Fruit fly (Drosophila melanogaster) whole organism, embryonic: ENCODE data around the gene CG33111.
A peak's percentile ranks its signal among the peaks of the same experiment; 100 is the strongest.
"Not testable (repeated sequence)": the region's sequence is repeated elsewhere in the genome, so short reads cannot be mapped to it uniquely, and the experiment has no call there.

Experiments
- ATbp ChIP-seq: fragments of 200-800 bp; sonication (Bioruptor generic); optimal IDR thresholded peaks from 2 replicates; lab custom pipeline; 2017; ENCODE audit warnings: missing biosample characterization, mild to moderate bottlenecking, missing genetic modification characterization, missing genetic modification reagents
- Antp ChIP-seq: fragments of 200-800 bp; sonication (Bioruptor generic); optimal IDR thresholded peaks from 3 replicates; lab custom pipeline; 2016; ENCODE audit warnings: missing biosample characterization, missing genetic modification characterization
- Atf3 ChIP-seq: fragments of 200-800 bp; sonication (Bioruptor generic); optimal IDR thresholded peaks from 3 replicates; lab custom pipeline; 2016; ENCODE audit warnings: missing biosample characterization, missing genetic modification characterization
- Blimp-1 ChIP-seq: fragments of 200-800 bp; sonication (Bioruptor generic); optimal IDR thresholded peaks from 3 replicates; lab custom pipeline; 2018; ENCODE audit warnings: missing biosample characterization, missing genetic modification characterization, mild to moderate bottlenecking, moderate library complexity, missing genetic modification reagents
- CG11456 ChIP-seq: fragments of 200-800 bp; sonication (Bioruptor generic); IDR thresholded peaks from 3 replicates; pipeline ENCODE4 v1.3.6; 2022; ENCODE audit warnings: missing biosample characterization, missing genetic modification characterization
- CG12769 ChIP-seq: fragments of 200-800 bp; sonication (Bioruptor generic); optimal IDR thresholded peaks from 2 replicates; lab custom pipeline; 2019; ENCODE audit warnings: missing biosample characterization, mild to moderate bottlenecking, missing genetic modification characterization, moderate library complexity
- CG12942 ChIP-seq: fragments of 200-800 bp; sonication (Bioruptor generic); optimal IDR thresholded peaks from 3 replicates; lab custom pipeline; 2016; ENCODE audit warnings: missing biosample characterization, missing genetic modification characterization
- CG13894 ChIP-seq: fragments of 200-800 bp; sonication (Bioruptor generic); optimal IDR thresholded peaks from 3 replicates; lab custom pipeline; 2018; ENCODE audit warnings: missing biosample characterization, mild to moderate bottlenecking, missing genetic modification characterization, moderate library complexity
- CG15514 ChIP-seq: fragments of 200-800 bp; sonication (Bioruptor generic); optimal IDR thresholded peaks from 3 replicates; lab custom pipeline; 2017; ENCODE audit warnings: missing biosample characterization, missing genetic modification characterization, mild to moderate bottlenecking, moderate library complexity, missing genetic modification reagents
- CG1602 ChIP-seq: fragments of 200-800 bp; sonication (Bioruptor generic); optimal IDR thresholded peaks from 3 replicates; lab custom pipeline; 2016; ENCODE audit warnings: missing biosample characterization, missing genetic modification characterization
- CG16779 ChIP-seq: fragments of 200-800 bp; sonication (Bioruptor generic); IDR thresholded peaks from 2 replicates; pipeline ENCODE4 v1.3.6; 2022; ENCODE audit warnings: missing biosample characterization, missing genetic modification characterization
- CG16863 ChIP-seq: fragments of 200-800 bp; sonication (Bioruptor generic); optimal IDR thresholded peaks from 3 replicates; lab custom pipeline; 2016; ENCODE audit warnings: missing biosample characterization, missing genetic modification characterization
- CG17385 ChIP-seq: fragments of 200-800 bp; sonication (Bioruptor generic); optimal IDR thresholded peaks from 3 replicates; lab custom pipeline; 2018; ENCODE audit warnings: missing biosample characterization, mild to moderate bottlenecking, missing genetic modification characterization
- CG17612 ChIP-seq: fragments of 200-800 bp; sonication (Bioruptor generic); IDR thresholded peaks from 2 replicates; pipeline ENCODE4 v1.3.6; 2022; ENCODE audit warnings: missing biosample characterization, missing genetic modification characterization
- CG2199 ChIP-seq: fragments of 200-800 bp; sonication (Bioruptor generic); IDR thresholded peaks from 3 replicates; pipeline ENCODE4 v1.3.6; 2022; ENCODE audit warnings: missing biosample characterization, missing genetic modification characterization
- CG32767 ChIP-seq: fragments of 200-800 bp; sonication (Bioruptor generic); IDR thresholded peaks from 2 replicates; pipeline ENCODE4 v1.3.6; 2022; ENCODE audit warnings: missing biosample characterization, missing genetic modification characterization
- CG3407 ChIP-seq: fragments of 200-800 bp; sonication (Bioruptor generic); optimal IDR thresholded peaks from 2 replicates; lab custom pipeline; 2018; ENCODE audit warnings: missing biosample characterization, mild to moderate bottlenecking, missing genetic modification characterization
- CG3847 ChIP-seq: fragments of 200-800 bp; sonication (Bioruptor generic); IDR thresholded peaks from 2 replicates; pipeline ENCODE4 v1.3.6; 2022; ENCODE audit warnings: missing biosample characterization, missing genetic modification characterization
- CG4707 ChIP-seq: fragments of 200-800 bp; sonication (Bioruptor generic); optimal IDR thresholded peaks from 2 replicates; lab custom pipeline; 2018; ENCODE audit warnings: missing biosample characterization, mild to moderate bottlenecking, missing genetic modification characterization, moderate library complexity
- CG9932 ChIP-seq: fragments of 200-800 bp; sonication (Bioruptor generic); IDR thresholded peaks from 2 replicates; pipeline ENCODE4 v1.3.6; 2022; ENCODE audit warnings: missing biosample characterization, missing genetic modification characterization
- Dek ChIP-seq: fragments of 200-800 bp; sonication (Bioruptor generic); optimal IDR thresholded peaks from 3 replicates; lab custom pipeline; 2019; ENCODE audit warnings: missing biosample characterization, mild to moderate bottlenecking, missing genetic modification characterization, moderate library complexity
- Drgx ChIP-seq: fragments of 200-800 bp; sonication (Bioruptor generic); IDR thresholded peaks from 2 replicates; pipeline ENCODE4 v1.3.6; 2022; ENCODE audit warnings: missing biosample characterization, missing genetic modification characterization
- Ets65A ChIP-seq: fragments of 200-800 bp; sonication (Bioruptor generic); peaks from one replicate; lab custom pipeline; 2016; ENCODE audit warnings: missing biosample characterization, missing genetic modification characterization
- Ets97D ChIP-seq: fragments of 200-800 bp; sonication (Bioruptor generic); optimal IDR thresholded peaks from 3 replicates; lab custom pipeline; 2016; ENCODE audit warnings: missing biosample characterization, missing genetic modification characterization
- Hr78 ChIP-seq, 2 experiments: fragments of 200-800 bp in 1 of 2; fragments of >200 bp in 1 of 2; sonication (Bioruptor generic) in 1 of 2; optimal IDR thresholded peaks; 2 replicates each; lab custom pipeline; 2017 to 2019; ENCODE audit warnings: missing biosample characterization in 2 of 2, missing genetic modification characterization in 2 of 2, mild to moderate bottlenecking in 1 of 2, moderate library complexity in 1 of 2
- Jarid2 ChIP-seq: fragments of 200-800 bp; sonication (Bioruptor generic); optimal IDR thresholded peaks from 3 replicates; lab custom pipeline; 2017; ENCODE audit warnings: mild to moderate bottlenecking, missing biosample characterization, missing genetic modification reagents, missing genetic modification characterization
- NC2β ChIP-seq: fragments of 200-800 bp; sonication (Bioruptor generic); optimal IDR thresholded peaks from 2 replicates; lab custom pipeline; 2016; ENCODE audit warnings: missing biosample characterization, missing genetic modification characterization
- Neu2 ChIP-seq: fragments of 200-800 bp; sonication (Bioruptor generic); optimal IDR thresholded peaks from 3 replicates; lab custom pipeline; 2016; ENCODE audit warnings: missing biosample characterization, missing genetic modification characterization, borderline replicate concordance
- Ssrp ChIP-seq: fragments of 200-800 bp; sonication (Bioruptor generic); optimal IDR thresholded peaks from 2 replicates; lab custom pipeline; 2018; ENCODE audit warnings: missing biosample characterization, mild to moderate bottlenecking, missing genetic modification characterization, moderate library complexity
- Xrp1 ChIP-seq: fragments of 200-800 bp; sonication (Bioruptor generic); IDR thresholded peaks from 2 replicates; pipeline ENCODE4 v1.3.6; 2022; ENCODE audit warnings: missing biosample characterization, missing genetic modification characterization
- ato ChIP-seq: fragments of 200-800 bp; sonication (Bioruptor generic); IDR thresholded peaks from 2 replicates; pipeline ENCODE4 v1.3.6; 2022; ENCODE audit warnings: missing biosample characterization, missing genetic modification characterization; ENCODE audit not compliant: partially characterized antibody
- chm ChIP-seq: fragments of 200-800 bp; sonication (Bioruptor generic); IDR thresholded peaks from 2 replicates; pipeline ENCODE4 v1.3.6; 2022; ENCODE audit warnings: missing biosample characterization, missing genetic modification characterization
- dimm ChIP-seq: fragments of 200-800 bp; sonication (Bioruptor generic); IDR thresholded peaks from 2 replicates; pipeline ENCODE4 v1.3.6; 2022; ENCODE audit warnings: missing biosample characterization, missing genetic modification characterization
- disco-r ChIP-seq: fragments of 200-800 bp; sonication (Bioruptor generic); optimal IDR thresholded peaks from 2 replicates; lab custom pipeline; 2016; ENCODE audit warnings: missing biosample characterization, missing genetic modification characterization
- exex ChIP-seq: fragments of 200-800 bp; sonication (Bioruptor generic); optimal IDR thresholded peaks from 4 replicates; lab custom pipeline; 2018; ENCODE audit warnings: missing biosample characterization, mild to moderate bottlenecking, missing genetic modification characterization, moderate library complexity
- eyg ChIP-seq: fragments of 200-800 bp; sonication (Bioruptor generic); optimal IDR thresholded peaks from 3 replicates; lab custom pipeline; 2016; ENCODE audit warnings: missing biosample characterization, missing genetic modification characterization
- fd64A ChIP-seq: fragments of 200-800 bp; sonication (Bioruptor generic); optimal IDR thresholded peaks from 3 replicates; lab custom pipeline; 2018; ENCODE audit warnings: missing biosample characterization, mild to moderate bottlenecking, missing genetic modification characterization
- ftz-f1 ChIP-seq: fragments of 200-800 bp; sonication (Bioruptor generic); optimal IDR thresholded peaks from 2 replicates; lab custom pipeline; 2016; ENCODE audit warnings: missing biosample characterization, missing genetic modification characterization
- lab ChIP-seq: fragments of 200-800 bp; sonication (Bioruptor generic); optimal IDR thresholded peaks from 3 replicates; lab custom pipeline; 2017; ENCODE audit warnings: missing biosample characterization, missing genetic modification characterization, mild to moderate bottlenecking, moderate library complexity, missing genetic modification reagents
- lov ChIP-seq, 2 experiments: fragments of 200-800 bp in 1 of 2; fragments of >200 bp in 1 of 2; sonication (Bioruptor generic) in 1 of 2; IDR thresholded peaks in 1 of 2; optimal IDR thresholded peaks in 1 of 2; 2 replicates in 1 of 2; 3 replicates in 1 of 2; pipeline versions ENCODE4 v1.3.6 to Lab custom; 2017 to 2022; ENCODE audit warnings: missing biosample characterization in 1 of 2, missing genetic modification characterization in 1 of 2
- luna ChIP-seq: fragments of 200-800 bp; sonication (Bioruptor generic); optimal IDR thresholded peaks from 2 replicates; lab custom pipeline; 2016; ENCODE audit warnings: missing biosample characterization, missing genetic modification characterization
- nerfin-1 ChIP-seq: fragments of 200-800 bp; sonication (Bioruptor generic); optimal IDR thresholded peaks from 3 replicates; lab custom pipeline; 2019; ENCODE audit warnings: missing biosample characterization, mild to moderate bottlenecking, missing genetic modification characterization, moderate library complexity
- pan ChIP-seq, 4 experiments: fragments of >200 bp in 3 of 4; fragments of 200-800 bp in 1 of 4; sonication (Bioruptor generic) in 1 of 4; optimal IDR thresholded peaks in 3 of 4; IDR thresholded peaks in 1 of 4; 2 replicates each; pipeline versions ENCODE4 v1.3.6 to Lab custom; 2017 to 2022; ENCODE audit warnings: missing biosample characterization in 2 of 4, missing genetic modification characterization in 2 of 4, mixed read lengths in 1 of 4
- phol ChIP-seq: fragments of 200-800 bp; sonication (Bioruptor generic); optimal IDR thresholded peaks from 3 replicates; lab custom pipeline; 2018; ENCODE audit warnings: missing biosample characterization, mild to moderate bottlenecking, missing genetic modification characterization, moderate library complexity
- sens-2 ChIP-seq: fragments of 200-800 bp; sonication (Bioruptor generic); IDR thresholded peaks from 2 replicates; pipeline ENCODE4 v1.3.6; 2022; ENCODE audit warnings: missing biosample characterization, missing genetic modification characterization
- seq ChIP-seq: fragments of 200-800 bp; sonication (Bioruptor generic); IDR thresholded peaks from 2 replicates; pipeline ENCODE4 v1.3.6; 2022; ENCODE audit warnings: missing biosample characterization, missing genetic modification characterization
- vvl ChIP-seq: fragments of 200-800 bp; sonication (Bioruptor generic); IDR thresholded peaks from 2 replicates; pipeline ENCODE4 v1.3.6; 2022; ENCODE audit warnings: missing biosample characterization, missing genetic modification characterization
- z ChIP-seq: fragments of 200-800 bp; sonication (Bioruptor generic); IDR thresholded peaks from 3 replicates; pipeline ENCODE4 v1.3.6; 2022; ENCODE audit warnings: missing biosample characterization, missing genetic modification characterization

CG33111 gene

dm6 chr3R:23859365-23859804, 40.3 kb upstream of the CG33111 start (continued):
- TF ChIP-seq ftz-f1 (GFP tag; lab: Kevin White, UChicago) = peak; percentile 51
- peak; percentile 41; the same call in 1 of the 2 replicates for TF ChIP-seq CG17612 (GFP tag; lab: Robert Waterston, UW)
- peak; percentile 78; the same call in 1 of the 2 replicates for TF ChIP-seq CG16779 (GFP tag; lab: Robert Waterston, UW)
- TF ChIP-seq Ets65A = peak; percentile 90
- TF ChIP-seq CG9932 (GFP tag; lab: Robert Waterston, UW) = peak; percentile 80
- TF ChIP-seq phol = peak; percentile 32
- peak; percentile 44 for TF ChIP-seq CG1602 (GFP tag; lab: Kevin White, UChicago)
- peak; percentile 79 for TF ChIP-seq NC2β (GFP tag; lab: Kevin White, UChicago)
- TF ChIP-seq z = peak; percentile 65; the same call in 1 of the 3 replicates
- peak; percentile 85 for TF ChIP-seq Jarid2 (GFP tag; lab: Kevin White, UChicago)
- TF ChIP-seq CG17385 (GFP tag; lab: Kevin White, UChicago) = peak; percentile 32
- TF ChIP-seq seq = peak; percentile 58; the same call in 1 of the 2 replicates
- peak; percentile 6; the same call in 1 of the 2 replicates for TF ChIP-seq dimm
- TF ChIP-seq Blimp-1 = peak; percentile 33
- peak; percentile 14 for TF ChIP-seq Ssrp (tag; lab: Kevin White, UChicago)
- TF ChIP-seq Atf3 (GFP tag; lab: Kevin White, UChicago) = peak; percentile 19
- peak; percentile 86 for TF ChIP-seq CG12769 (tag; lab: Kevin White, UChicago)
- TF ChIP-seq eyg (GFP tag; lab: Kevin White, UChicago) = peak; percentile 44
- TF ChIP-seq CG3847 (GFP tag; lab: Robert Waterston, UW) = peak; percentile 65
- peak; percentile 58 for TF ChIP-seq CG16863 (GFP tag; lab: Kevin White, UChicago)
- TF ChIP-seq CG2199 (GFP tag; lab: Robert Waterston, UW) = peak; percentile 80; the same call in 2 of the 3 replicates
- TF ChIP-seq Antp (GFP tag; lab: Kevin White, UChicago) = peak; percentile 67
- peak; percentile 45 for TF ChIP-seq nerfin-1
- peak in 1 of 2 experiments; percentile 83 for TF ChIP-seq Hr78 (GFP tag; optimal IDR thresholded peaks at IDR 0.05; lab: Kevin White, UChicago)
- peak; percentile 20 for TF ChIP-seq CG4707 (GFP tag; lab: Kevin White, UChicago)
- TF ChIP-seq Drgx (GFP tag; lab: Robert Waterston, UW) = peak; percentile 69
- peak; percentile 20 for TF ChIP-seq CG12942
- TF ChIP-seq CG11456 (GFP tag; lab: Robert Waterston, UW) = peak; percentile 84; the same call in 2 of the 3 replicates
- 0 out of 2 replicates have a peak, but pooled peaks have one; percentile 42 for TF ChIP-seq sens-2
- peak; percentile 65 for TF ChIP-seq fd64A (GFP tag; lab: Kevin White, UChicago)
- not testable (repeated sequence) for TF ChIP-seq lov, pan (optimal IDR thresholded peaks at IDR 0.05; lab: Kevin White, UChicago)
- TF ChIP-seq lov (GFP tag; IDR thresholded peaks at IDR 0.05; lab: Robert Waterston, UW) = peak; percentile 53; the same call in 1 of the 3 replicates
- peak; percentile 24 for TF ChIP-seq exex (tag; lab: Kevin White, UChicago)
- TF ChIP-seq Ets97D (GFP tag; lab: Kevin White, UChicago) = peak; percentile 14
- TF ChIP-seq pan (GFP tag; optimal IDR thresholded peaks at IDR 0.05 in 1 of 2, IDR thresholded peaks at IDR 0.05 in 1 of 2) = peak in 1 of 2 experiments; percentile 75
- TF ChIP-seq lab = peak; percentile 79
- peak; percentile 31 for TF ChIP-seq luna (GFP tag; lab: Kevin White, UChicago)
- TF ChIP-seq Neu2 = peak; percentile 46
- peak; percentile 26 for TF ChIP-seq ATbp (GFP tag; lab: Kevin White, UChicago)
- peak; percentile 37 for TF ChIP-seq CG3407 (GFP tag; lab: Kevin White, UChicago)
- peak; percentile 35 for TF ChIP-seq Dek (tag; lab: Kevin White, UChicago)
- TF ChIP-seq chm (GFP tag; lab: Robert Waterston, UW) = peak; percentile 88
- TF ChIP-seq ato = peak; percentile 73; the same call in 1 of the 2 replicates
- TF ChIP-seq Xrp1 (GFP tag; lab: Robert Waterston, UW) = peak; percentile 85
- TF ChIP-seq CG15514 (GFP tag; lab: Kevin White, UChicago) = peak; percentile 55
- peak; percentile 67 for TF ChIP-seq CG13894 (tag; lab: Kevin White, UChicago)
- peak; percentile 73; the same call in 1 of the 2 replicates for TF ChIP-seq CG32767 (GFP tag; lab: Robert Waterston, UW)
- peak; percentile 25 for TF ChIP-seq disco-r (GFP tag; lab: Kevin White, UChicago)
- peak; percentile 83 for TF ChIP-seq vvl (GFP tag; lab: Robert Waterston, UW)
